Fruit fly (Drosophila melanogaster): ENCODE measurements around the gene CG45075.

The CG45075 gene

dm6 chr2L:6047528-6048160 is 43.6 kb upstream of the CG45075 start, which contains the start of gene IPIP (continued):
- TF ChIP-seq crol (GFP tag; IDR thresholded peaks at IDR 0.05) (no peak), CG31365 (tag; optimal IDR thresholded peaks at IDR 0.05) (peak; percentile 24), Blimp-1 (GFP tag; optimal IDR thresholded peaks at IDR 0.05) (peak; percentile 19), Max (GFP tag; optimal IDR thresholded peaks at IDR 0.05) (peak; percentile 4), ranshi (GFP tag; IDR thresholded peaks at IDR 0.05) (0 out of 2 replicates have a peak, but pooled peaks have one; percentile 27), PHDP (tag; optimal IDR thresholded peaks at IDR 0.05) (no peak), CG7271 (tag; optimal IDR thresholded peaks at IDR 0.05) (no peak), mirr (GFP tag; optimal IDR thresholded peaks at IDR 0.05) (peak; percentile 58), CG9215 (GFP tag; IDR thresholded peaks at IDR 0.05) (peak; percentile 26; the same call in 1 of the 2 replicates), esg (GFP tag; conservative IDR thresholded peaks at IDR 0.05) (no peak), CG6654 (GFP tag; optimal IDR thresholded peaks at IDR 0.05) (no peak), CG6175 (GFP tag; IDR thresholded peaks at IDR 0.05) (0 out of 3 replicates have a peak, but pooled peaks have one; percentile 20), CG8290 (GFP tag; optimal IDR thresholded peaks at IDR 0.05) (no peak), CG8290 (tag; optimal IDR thresholded peaks at IDR 0.05) (peak in 1 of 2 experiments; percentile 66), pros (GFP tag; optimal IDR thresholded peaks at IDR 0.05) (no peak), nom (GFP tag; optimal IDR thresholded peaks at IDR 0.05) (peak; percentile 59), CG18764 (GFP tag; optimal IDR thresholded peaks at IDR 0.05) (no peak), ato (GFP tag; IDR thresholded peaks at IDR 0.05; ENCODE audit: partially characterized antibody) (peak; percentile 85), HLHmδ (GFP tag; optimal IDR thresholded peaks at IDR 0.05) (peak; percentile 3), row (GFP tag; IDR thresholded peaks at IDR 0.05) (peak; percentile 48; the same call in 2 of the 3 replicates), CG9817 (tag; optimal IDR thresholded peaks at IDR 0.05) (peak; percentile 32), fd3F (GFP tag; optimal IDR thresholded peaks at IDR 0.05) (no peak), Rx (GFP tag; IDR thresholded peaks at IDR 0.05) (peak; percentile 43; the same call in 1 of the 2 replicates), Deaf1 (tag; optimal IDR thresholded peaks at IDR 0.05) (peak; percentile 68), Elba2 (GFP tag; optimal IDR thresholded peaks at IDR 0.05) (no peak), CG18619 (GFP tag; optimal IDR thresholded peaks at IDR 0.05) (peak; percentile 4), CG10147 (GFP tag; optimal IDR thresholded peaks at IDR 0.05) (no peak), phol (tag; optimal IDR thresholded peaks at IDR 0.05) (peak; percentile 39), CG10543 (GFP tag; optimal IDR thresholded peaks at IDR 0.05) (peak; percentile 51), CG9797 (GFP tag; optimal IDR thresholded peaks at IDR 0.05) (peak; percentile 57), slbo (GFP tag; IDR thresholded peaks at IDR 0.05) (peak; percentile 66), CG12391 (tag; optimal IDR thresholded peaks at IDR 0.05) (peak; percentile 12), dati (GFP tag; IDR thresholded peaks at IDR 0.05) (peak; percentile 13; the same call in 1 of the 2 replicates), Sin3A (optimal IDR thresholded peaks at IDR 0.05) (peak; percentile 34), zfh2 (GFP tag; optimal IDR thresholded peaks at IDR 0.05) (peak; percentile 9), CG10431 (GFP tag; optimal IDR thresholded peaks at IDR 0.05) (peak; percentile 57), gro (GFP tag; optimal IDR thresholded peaks at IDR 0.05) (peak; percentile 7), CG10209 (GFP tag; optimal IDR thresholded peaks at IDR 0.05) (peak; percentile 48), sens (GFP tag) (peak; percentile 25), lmd (GFP tag; IDR thresholded peaks at IDR 0.05) (peak; percentile 49; the same call in 1 of the 2 replicates), exex (tag; optimal IDR thresholded peaks at IDR 0.05) (no peak), CG10267 (tag; optimal IDR thresholded peaks at IDR 0.05) (peak; percentile 13), Sry-δ (GFP tag; optimal IDR thresholded peaks at IDR 0.05) (peak; percentile 90), CG34224 (GFP tag; IDR thresholded peaks at IDR 0.05; ENCODE audit: partially characterized antibody) (peak; percentile 75), CG10565 (GFP tag; optimal IDR thresholded peaks at IDR 0.05) (no peak), Bgb (GFP tag; IDR thresholded peaks at IDR 0.05; ENCODE audit: partially characterized antibody) (peak; percentile 91), Hey (tag; optimal IDR thresholded peaks at IDR 0.05) (no peak), cwo (GFP tag; optimal IDR thresholded peaks at IDR 0.05) (peak; percentile 2), Rfx (GFP tag; IDR thresholded peaks at IDR 0.05) (peak; percentile 74)

All from whole organism, embryonic.